Fruit fly (Drosophila melanogaster) whole organism, prepupa: Measurements from ENCODE around the gene CG10405.

Source experiments
- Blimp-1 ChIP-seq: fragments of 200-800 bp; sonication (Bioruptor generic); optimal IDR thresholded peaks from 3 replicates; lab custom pipeline; 2017; ENCODE audit warnings: missing biosample characterization, missing genetic modification characterization, mild to moderate bottlenecking, moderate library complexity, missing genetic modification reagents
- CG11294 ChIP-seq: fragments of 200-800 bp; sonication (Bioruptor generic); IDR thresholded peaks from 2 replicates; pipeline ENCODE4 v1.3.6; 2022; ENCODE audit warnings: missing biosample characterization, missing genetic modification characterization
- CG11762 ChIP-seq: fragments of 200-800 bp; sonication (Bioruptor generic); optimal IDR thresholded peaks from 3 replicates; lab custom pipeline; 2016; ENCODE audit warnings: missing biosample characterization, missing genetic modification characterization; ENCODE audit not compliant: insufficient read depth
- CG11902 ChIP-seq: fragments of 200-800 bp; sonication (Bioruptor generic); optimal IDR thresholded peaks from 3 replicates; lab custom pipeline; 2016; ENCODE audit warnings: missing biosample characterization, missing genetic modification characterization
- CG1621 ChIP-seq: fragments of 200-800 bp; sonication (Bioruptor generic); optimal IDR thresholded peaks from 3 replicates; lab custom pipeline; 2018; ENCODE audit warnings: missing biosample characterization, mild to moderate bottlenecking, missing genetic modification characterization
- CG16779 ChIP-seq: fragments of 200-800 bp; sonication (Bioruptor generic); optimal IDR thresholded peaks from 3 replicates; lab custom pipeline; 2017; ENCODE audit warnings: missing biosample characterization, mild to moderate bottlenecking, missing genetic modification characterization
- CG4318 ChIP-seq: fragments of 200-800 bp; sonication (Bioruptor generic); optimal IDR thresholded peaks from 3 replicates; lab custom pipeline; 2017; ENCODE audit warnings: missing biosample characterization, mild to moderate bottlenecking, missing genetic modification characterization
- CG6163 ChIP-seq: fragments of 200-800 bp; sonication (Bioruptor generic); IDR thresholded peaks from 3 replicates; pipeline ENCODE4 v1.3.6; 2022; ENCODE audit warnings: missing biosample characterization, missing genetic modification characterization
- CG6792 ChIP-seq: fragments of 200-800 bp; sonication (Bioruptor generic); optimal IDR thresholded peaks from 3 replicates; lab custom pipeline; 2016; ENCODE audit warnings: missing biosample characterization, missing genetic modification characterization
- CG6808 ChIP-seq: fragments of 200-800 bp; sonication (Bioruptor generic); optimal IDR thresholded peaks from 3 replicates; lab custom pipeline; 2017; ENCODE audit warnings: missing biosample characterization, missing genetic modification characterization, mild to moderate bottlenecking, moderate library complexity, missing genetic modification reagents
- CG6854 ChIP-seq: fragments of 200-800 bp; sonication (Bioruptor generic); optimal IDR thresholded peaks from 2 replicates; lab custom pipeline; 2017; ENCODE audit warnings: missing biosample characterization, mild to moderate bottlenecking, missing genetic modification characterization
- CG7368 ChIP-seq: fragments of 200-800 bp; sonication (Bioruptor generic); optimal IDR thresholded peaks from 3 replicates; lab custom pipeline; 2016; ENCODE audit warnings: missing biosample characterization, missing genetic modification characterization
- CG8119 ChIP-seq: fragments of 200-800 bp; sonication (Bioruptor generic); IDR thresholded peaks from 3 replicates; pipeline ENCODE4 v1.3.6; 2022; ENCODE audit warnings: missing biosample characterization, missing genetic modification characterization
- CG8319 ChIP-seq: fragments of 200-800 bp; sonication (Bioruptor generic); optimal IDR thresholded peaks from 3 replicates; lab custom pipeline; 2016; ENCODE audit warnings: missing biosample characterization, missing genetic modification characterization
- CG8632 ChIP-seq: fragments of 200-800 bp; sonication (Bioruptor generic); optimal IDR thresholded peaks from 3 replicates; lab custom pipeline; 2016; ENCODE audit warnings: missing biosample characterization, missing genetic modification characterization
- CG9139 ChIP-seq: fragments of 200-800 bp; sonication (Bioruptor generic); optimal IDR thresholded peaks from 3 replicates; lab custom pipeline; 2017; ENCODE audit warnings: missing biosample characterization, mild to moderate bottlenecking, missing genetic modification characterization
- Eip78C ChIP-seq: fragments of 200-800 bp; sonication (Bioruptor generic); peaks from one replicate; lab custom pipeline; 2016; ENCODE audit warnings: missing biosample characterization, missing genetic modification characterization
- Gug ChIP-seq: fragments of 200-800 bp; sonication (Bioruptor generic); IDR thresholded peaks from 2 replicates; pipeline ENCODE4 v1.3.6; 2022; ENCODE audit warnings: missing biosample characterization, missing genetic modification characterization
- Hr38 ChIP-seq: sonication (Bioruptor generic); optimal IDR thresholded peaks from 2 replicates; lab custom pipeline; 2016; ENCODE audit warnings: missing biosample characterization, missing genetic modification characterization
- Hr4 ChIP-seq: fragments of 200-800 bp; sonication (Bioruptor generic); optimal IDR thresholded peaks from 3 replicates; lab custom pipeline; 2016; ENCODE audit warnings: missing biosample characterization, missing genetic modification characterization
- Lpt ChIP-seq: fragments of 200-800 bp; sonication (Bioruptor generic); optimal IDR thresholded peaks from 3 replicates; lab custom pipeline; 2016; ENCODE audit warnings: missing biosample characterization, missing genetic modification characterization
- Met ChIP-seq: fragments of 200-800 bp; sonication (Bioruptor generic); optimal IDR thresholded peaks from 3 replicates; lab custom pipeline; 2016; ENCODE audit warnings: missing biosample characterization, missing genetic modification characterization
- OdsH ChIP-seq: fragments of 200-800 bp; sonication (Bioruptor generic); optimal IDR thresholded peaks from 3 replicates; lab custom pipeline; 2016; ENCODE audit warnings: missing biosample characterization, missing genetic modification characterization
- Smox ChIP-seq: fragments of 200-800 bp; sonication (Bioruptor generic); optimal IDR thresholded peaks from 3 replicates; lab custom pipeline; 2016; ENCODE audit warnings: missing biosample characterization, missing genetic modification characterization
- Sox102F ChIP-seq: fragments of 200-800 bp; sonication (Bioruptor generic); optimal IDR thresholded peaks from 2 replicates; lab custom pipeline; 2016; ENCODE audit warnings: missing biosample characterization, mild to moderate bottlenecking, missing genetic modification characterization
- Sox14 ChIP-seq: fragments of 200-800 bp; sonication (Bioruptor generic); optimal IDR thresholded peaks from 3 replicates; lab custom pipeline; 2016; ENCODE audit warnings: missing biosample characterization, missing genetic modification characterization
- Sox15 ChIP-seq: fragments of 200-800 bp; sonication (Bioruptor generic); optimal IDR thresholded peaks from 3 replicates; lab custom pipeline; 2016; ENCODE audit warnings: missing biosample characterization, missing genetic modification characterization
- cyc ChIP-seq: fragments of 200-800 bp; sonication (Bioruptor generic); optimal IDR thresholded peaks from 3 replicates; lab custom pipeline; 2016; ENCODE audit warnings: missing biosample characterization, missing genetic modification characterization
- fd59A ChIP-seq: fragments of 200-800 bp; sonication (Bioruptor generic); optimal IDR thresholded peaks from 2 replicates; lab custom pipeline; 2017; ENCODE audit warnings: missing biosample characterization, mild to moderate bottlenecking, missing genetic modification characterization, missing genetic modification reagents
- net ChIP-seq: fragments of 200-800 bp; sonication (Bioruptor generic); optimal IDR thresholded peaks from 3 replicates; lab custom pipeline; 2016; ENCODE audit warnings: missing biosample characterization, missing genetic modification characterization
- pdm3 ChIP-seq: fragments of 200-800 bp; sonication (Bioruptor generic); optimal IDR thresholded peaks from 3 replicates; lab custom pipeline; 2016; ENCODE audit warnings: missing biosample characterization, missing genetic modification characterization
- salr ChIP-seq, 2 experiments: fragments of 200-800 bp; sonication (Bioruptor generic); optimal IDR thresholded peaks; 3 replicates each; lab custom pipeline; 2016 to 2018; ENCODE audit warnings: missing biosample characterization in 2 of 2, missing genetic modification characterization in 2 of 2, mild to moderate bottlenecking in 1 of 2
- spab ChIP-seq: fragments of 200-800 bp; sonication (Bioruptor generic); optimal IDR thresholded peaks from 2 replicates; lab custom pipeline; 2017; ENCODE audit warnings: missing biosample characterization, mild to moderate bottlenecking, missing genetic modification characterization, missing genetic modification reagents
- svp ChIP-seq: fragments of 200-800 bp; sonication (Bioruptor generic); peaks from one replicate; lab custom pipeline; 2016; ENCODE audit warnings: missing biosample characterization, missing genetic modification characterization
- topi ChIP-seq: fragments of 200-800 bp; sonication (Bioruptor generic); optimal IDR thresholded peaks from 3 replicates; lab custom pipeline; 2016; ENCODE audit warnings: missing biosample characterization, missing genetic modification characterization

Gene CG10405

dm6 chr3R:16469501-16470263, 15.4 kb downstream of the CG10405 start, which contains the start of the genes CG42232 and CSN5:
TSS of gene CG42232 (minus strand) at chr3R:16469663.
TSS of gene CSN5 (plus strand) at chr3R:16470099.
- no peak for TF ChIP-seq CG1621
- TF ChIP-seq CG8319 (GFP tag; lab: Kevin White, UChicago), result no peak
- no peak for TF ChIP-seq CG9139 (GFP tag; lab: Kevin White, UChicago)
- no peak for TF ChIP-seq CG8119 (GFP tag; lab: Robert Waterston, UW)
- TF ChIP-seq CG6163, result peak; percentile 35; the same call in 1 of the 3 replicates
- TF ChIP-seq Met (GFP tag; lab: Kevin White, UChicago), result no peak
- no peak for TF ChIP-seq CG4318 (GFP tag; lab: Kevin White, UChicago)
- TF ChIP-seq CG6808 (GFP tag; lab: Kevin White, UChicago), result no peak
- TF ChIP-seq net (GFP tag; lab: Kevin White, UChicago), result no peak
- no peak for TF ChIP-seq Sox102F (GFP tag; lab: Kevin White, UChicago)
- no peak for TF ChIP-seq svp (GFP tag; lab: Kevin White, UChicago)
- peak; percentile 57 for TF ChIP-seq CG6792 (GFP tag; lab: Kevin White, UChicago)
- no peak for TF ChIP-seq OdsH
- TF ChIP-seq Lpt (GFP tag; lab: Kevin White, UChicago), result no peak
- no peak for TF ChIP-seq CG11294
- no peak for TF ChIP-seq salr (GFP tag; optimal IDR thresholded peaks at IDR 0.05; lab: Kevin White, UChicago)
- TF ChIP-seq topi (GFP tag; lab: Kevin White, UChicago), result no peak
- TF ChIP-seq Sox15, result peak; percentile 54
- peak; percentile 18 for TF ChIP-seq CG11902 (GFP tag; lab: Kevin White, UChicago)
- no peak for TF ChIP-seq Gug (GFP tag; lab: Robert Waterston, UW)
- no peak for TF ChIP-seq Smox (GFP tag; lab: Kevin White, UChicago)
- TF ChIP-seq Hr38 (GFP tag; lab: Kevin White, UChicago), result no peak
- peak; percentile 3 for TF ChIP-seq CG11762
- no peak for TF ChIP-seq Blimp-1 (GFP tag; lab: Kevin White, UChicago)
- TF ChIP-seq fd59A, result no peak
- TF ChIP-seq CG8632 (GFP tag; lab: Kevin White, UChicago), result no peak
- no peak for TF ChIP-seq pdm3 (GFP tag; lab: Kevin White, UChicago)
- TF ChIP-seq Sox14 (GFP tag; lab: Kevin White, UChicago), result no peak
- TF ChIP-seq spab (GFP tag; lab: Kevin White, UChicago), result no peak

dm6 chr3R:16472301-16472700, 18.0 kb downstream of the CG10405 start, which contains the start of gene Gyc89Da:
TSS of gene Gyc89Da (plus strand) at chr3R:16472601.
- TF ChIP-seq CG7368, result no peak

- no peak for TF ChIP-seq CG4318 (GFP tag; lab: Kevin White, UChicago)
- TF ChIP-seq Eip78C (GFP tag; lab: Kevin White, UChicago), result peak; percentile 75
Observed at dm6 chr3R:16476472-16476871, 22.2 kb downstream of the CG10405 start.

dm6 chr3R:16477033-16477432, 22.7 kb downstream of the CG10405 start, which contains the start of gene Gyc89Db:
TSS of gene Gyc89Db (plus strand) at chr3R:16477110.
- TF ChIP-seq Hr4, result no peak
- no peak for TF ChIP-seq CG16779 (tag; lab: Kevin White, UChicago)
- no peak for TF ChIP-seq CG6854 (GFP tag; lab: Kevin White, UChicago)
- no peak for TF ChIP-seq OdsH
- TF ChIP-seq CG8319 (GFP tag; lab: Kevin White, UChicago), result no peak
- TF ChIP-seq CG11902 (GFP tag; lab: Kevin White, UChicago), result no peak
- TF ChIP-seq cyc (GFP tag; lab: Kevin White, UChicago), result no peak
